Fruit fly (Drosophila melanogaster) whole organism, embryonic: Measurements from ENCODE around the gene Oatp26F.

Experiments used
- Abd-B ChIP-seq: fragments of 200-800 bp; sonication (Bioruptor generic); optimal IDR thresholded peaks from 2 replicates; lab custom pipeline; 2018; ENCODE audit warnings: missing biosample characterization, mild to moderate bottlenecking, missing genetic modification characterization, moderate library complexity
- Awh ChIP-seq: fragments of 200-800 bp; sonication (Bioruptor generic); IDR thresholded peaks from 2 replicates; pipeline ENCODE4, ENCODE4 v1.3.6; 2022; ENCODE audit warnings: missing biosample characterization, missing genetic modification characterization
- BtbVII ChIP-seq: fragments of 200-800 bp; sonication (Bioruptor generic); optimal IDR thresholded peaks from 3 replicates; lab custom pipeline; 2017; ENCODE audit warnings: missing biosample characterization, mild to moderate bottlenecking, missing genetic modification characterization
- C15 ChIP-seq: fragments of 200-800 bp; sonication (Bioruptor generic); IDR thresholded peaks from 3 replicates; pipeline ENCODE4 v1.3.6; 2022; ENCODE audit warnings: missing biosample characterization, missing genetic modification characterization
- CG11093 ChIP-seq: fragments of 200-800 bp; sonication (Bioruptor generic); IDR thresholded peaks from 3 replicates; pipeline ENCODE4 v1.3.6; 2022; ENCODE audit warnings: missing biosample characterization, missing genetic modification characterization
- CG11504 ChIP-seq: fragments of 200-800 bp; sonication (Bioruptor generic); optimal IDR thresholded peaks from 3 replicates; lab custom pipeline; 2019; ENCODE audit warnings: missing biosample characterization, mild to moderate bottlenecking, missing genetic modification characterization, moderate library complexity
- CG14965 ChIP-seq: fragments of 200-800 bp; sonication (Bioruptor generic); optimal IDR thresholded peaks from 2 replicates; lab custom pipeline; 2016; ENCODE audit warnings: missing biosample characterization, missing genetic modification characterization, borderline replicate concordance
- CG15269 ChIP-seq: fragments of 200-800 bp; sonication (Bioruptor generic); optimal IDR thresholded peaks from 2 replicates; lab custom pipeline; 2018; ENCODE audit warnings: missing biosample characterization, mild to moderate bottlenecking, missing genetic modification characterization, moderate library complexity
- CG17912 ChIP-seq: fragments of 200-800 bp; sonication (Bioruptor generic); optimal IDR thresholded peaks from 2 replicates; lab custom pipeline; 2018; ENCODE audit warnings: missing biosample characterization, mild to moderate bottlenecking, missing genetic modification characterization
- CG18262 ChIP-seq: fragments of 200-800 bp; optimal IDR thresholded peaks from 3 replicates; lab custom pipeline; 2019; ENCODE audit warnings: missing biosample characterization, mild to moderate bottlenecking, missing genetic modification characterization, moderate library complexity
- CG31224 ChIP-seq: fragments of 200-800 bp; sonication (Bioruptor generic); IDR thresholded peaks from 2 replicates; pipeline ENCODE4 v1.3.6; 2022; ENCODE audit warnings: missing biosample characterization, missing genetic modification characterization
- CG4730 ChIP-seq: fragments of 200-800 bp; sonication (Bioruptor generic); IDR thresholded peaks from 2 replicates; pipeline ENCODE4 v1.3.6; 2022; ENCODE audit warnings: missing biosample characterization, missing genetic modification characterization
- CG5180 ChIP-seq: fragments of 200-800 bp; sonication (Bioruptor generic); optimal IDR thresholded peaks from 3 replicates; lab custom pipeline; 2017; ENCODE audit warnings: missing biosample characterization, missing genetic modification characterization, mild to moderate bottlenecking, moderate library complexity, missing genetic modification reagents
- CG6175 ChIP-seq: fragments of 200-800 bp; sonication (Bioruptor generic); IDR thresholded peaks from 3 replicates; pipeline ENCODE4 v1.3.6; 2022; ENCODE audit warnings: missing biosample characterization, missing genetic modification characterization
- CG8089 ChIP-seq: fragments of 200-800 bp; sonication (Bioruptor generic); optimal IDR thresholded peaks from 3 replicates; lab custom pipeline; 2016; ENCODE audit warnings: missing biosample characterization, missing genetic modification characterization
- CG8281 ChIP-seq: fragments of 200-800 bp; sonication (Bioruptor generic); optimal IDR thresholded peaks from 2 replicates; lab custom pipeline; 2018; ENCODE audit warnings: missing biosample characterization, mild to moderate bottlenecking, missing genetic modification characterization, moderate library complexity
- CG9876 ChIP-seq: fragments of 200-800 bp; sonication (Bioruptor generic); optimal IDR thresholded peaks from 2 replicates; lab custom pipeline; 2016; ENCODE audit warnings: missing biosample characterization, missing genetic modification characterization
- D19B ChIP-seq: fragments of 200-800 bp; sonication (Bioruptor generic); optimal IDR thresholded peaks from 2 replicates; lab custom pipeline; 2017; ENCODE audit warnings: missing biosample characterization, mild to moderate bottlenecking, missing genetic modification characterization
- E2f1 ChIP-seq: fragments of 200-800 bp; sonication (Bioruptor generic); IDR thresholded peaks from 2 replicates; pipeline ENCODE4 v1.3.6; 2022; ENCODE audit warnings: missing biosample characterization, missing genetic modification characterization
- Eip74EF ChIP-seq, 2 experiments: fragments of 200-800 bp in 1 of 2; fragments of >200 bp in 1 of 2; sonication (Bioruptor generic) in 1 of 2; optimal IDR thresholded peaks; 2 replicates each; lab custom pipeline; 2017 to 2019; ENCODE audit warnings: missing biosample characterization in 2 of 2, missing genetic modification characterization in 2 of 2, mild to moderate bottlenecking in 1 of 2, moderate library complexity in 1 of 2
- Ets65A ChIP-seq: fragments of 200-800 bp; sonication (Bioruptor generic); peaks from one replicate; lab custom pipeline; 2016; ENCODE audit warnings: missing biosample characterization, missing genetic modification characterization
- Fer2 ChIP-seq: fragments of 200-800 bp; sonication (Bioruptor generic); optimal IDR thresholded peaks from 2 replicates; lab custom pipeline; 2018; ENCODE audit warnings: missing biosample characterization, mild to moderate bottlenecking, missing genetic modification characterization, moderate library complexity
- Fer3 ChIP-seq: fragments of 200-800 bp; sonication (Bioruptor generic); optimal IDR thresholded peaks from 2 replicates; lab custom pipeline; 2018; ENCODE audit warnings: missing biosample characterization, mild to moderate bottlenecking, missing genetic modification characterization, moderate library complexity
- Hmx ChIP-seq: fragments of 200-800 bp; sonication (Bioruptor generic); optimal IDR thresholded peaks from 2 replicates; lab custom pipeline; 2016; ENCODE audit warnings: missing biosample characterization, missing genetic modification characterization
- Hr39 ChIP-seq: fragments of >200 bp; optimal IDR thresholded peaks from 2 replicates; lab custom pipeline; 2017
- Mrtf ChIP-seq: fragments of 200-800 bp; sonication (Bioruptor generic); IDR thresholded peaks from 3 replicates; pipeline ENCODE4 v1.3.6; 2022; ENCODE audit warnings: missing biosample characterization, missing genetic modification characterization
- Nf-YC ChIP-seq: fragments of 200-800 bp; optimal IDR thresholded peaks from 3 replicates; lab custom pipeline; 2019; ENCODE audit warnings: missing biosample characterization, mild to moderate bottlenecking, missing genetic modification characterization, moderate library complexity
- Scr ChIP-seq: fragments of 200-800 bp; sonication (Bioruptor generic); IDR thresholded peaks from 2 replicates; pipeline ENCODE4 v1.3.6; 2022; ENCODE audit warnings: missing biosample characterization, missing genetic modification characterization; ENCODE audit not compliant: partially characterized antibody
- Sry-δ ChIP-seq: fragments of 200-800 bp; sonication (Bioruptor generic); optimal IDR thresholded peaks from 2 replicates; lab custom pipeline; 2016; ENCODE audit warnings: missing biosample characterization, missing genetic modification characterization
- Taf1 ChIP-seq: fragments of 200-800 bp; sonication (Bioruptor generic); IDR thresholded peaks from 2 replicates; pipeline ENCODE4 v1.3.6; 2022; ENCODE audit warnings: missing biosample characterization, missing genetic modification characterization
- Xrp1 ChIP-seq: fragments of 200-800 bp; sonication (Bioruptor generic); IDR thresholded peaks from 2 replicates; pipeline ENCODE4 v1.3.6; 2022; ENCODE audit warnings: missing biosample characterization, missing genetic modification characterization
- al ChIP-seq: fragments of 200-800 bp; sonication (Bioruptor generic); IDR thresholded peaks from 2 replicates; pipeline ENCODE4 v1.3.6; 2022; ENCODE audit warnings: missing biosample characterization, missing genetic modification characterization
- amos ChIP-seq: fragments of 200-800 bp; sonication (Bioruptor generic); IDR thresholded peaks from 2 replicates; pipeline ENCODE4 v1.3.6; 2022; ENCODE audit warnings: missing biosample characterization, missing genetic modification characterization; ENCODE audit not compliant: partially characterized antibody
- br ChIP-seq: fragments of >200 bp; optimal IDR thresholded peaks from 2 replicates; lab custom pipeline; 2017
- cad ChIP-seq: fragments of >200 bp; optimal IDR thresholded peaks from 2 replicates; lab custom pipeline; 2017; ENCODE audit warnings: missing biosample characterization, missing genetic modification characterization
- chif ChIP-seq, 2 experiments: fragments of 200-800 bp; sonication (Bioruptor generic); optimal IDR thresholded peaks; 3 replicates each; lab custom pipeline; 2016; ENCODE audit warnings: missing biosample characterization in 2 of 2, missing genetic modification characterization in 2 of 2
- ci ChIP-seq: fragments of 200-800 bp; sonication (Bioruptor generic); IDR thresholded peaks from 3 replicates; pipeline ENCODE4 v1.3.6; 2022; ENCODE audit warnings: missing biosample characterization, missing genetic modification characterization
- crol ChIP-seq: fragments of 200-800 bp; sonication (Bioruptor generic); IDR thresholded peaks from 2 replicates; pipeline ENCODE4 v1.3.6; 2022; ENCODE audit warnings: missing biosample characterization, missing genetic modification characterization
- dati ChIP-seq: fragments of 200-800 bp; sonication (Bioruptor generic); IDR thresholded peaks from 2 replicates; pipeline ENCODE4 v1.3.6; 2022; ENCODE audit warnings: missing biosample characterization, missing genetic modification characterization
- dysf ChIP-seq: fragments of 200-800 bp; sonication (Bioruptor generic); IDR thresholded peaks from 3 replicates; pipeline ENCODE4 v1.3.6; 2022; ENCODE audit warnings: missing biosample characterization, missing genetic modification characterization
- fd102C ChIP-seq: fragments of 200-800 bp; sonication (Bioruptor generic); optimal IDR thresholded peaks from 2 replicates; lab custom pipeline; 2018; ENCODE audit warnings: missing biosample characterization, mild to moderate bottlenecking, missing genetic modification characterization, moderate library complexity
- gcm ChIP-seq: fragments of 200-800 bp; sonication (Bioruptor generic); optimal IDR thresholded peaks from 2 replicates; lab custom pipeline; 2019; ENCODE audit warnings: missing biosample characterization, mild to moderate bottlenecking, missing genetic modification characterization, moderate library complexity
- gcm2 ChIP-seq: fragments of 200-800 bp; sonication (Bioruptor generic); optimal IDR thresholded peaks from 2 replicates; lab custom pipeline; 2016; ENCODE audit warnings: missing biosample characterization, missing genetic modification characterization
- gfzf ChIP-seq: fragments of 200-800 bp; sonication (Bioruptor generic); optimal IDR thresholded peaks from 2 replicates; lab custom pipeline; 2016; ENCODE audit warnings: missing biosample characterization, mild to moderate bottlenecking, missing genetic modification characterization, moderate library complexity
- insv ChIP-seq, 2 experiments: fragments of 200-800 bp; sonication (Bioruptor generic); optimal IDR thresholded peaks; 3 replicates each; lab custom pipeline; 2016 to 2018; ENCODE audit warnings: missing biosample characterization in 2 of 2, missing genetic modification characterization in 2 of 2
- kay ChIP-seq: fragments of 200-800 bp; sonication (Bioruptor generic); optimal IDR thresholded peaks from 2 replicates; lab custom pipeline; 2016; ENCODE audit warnings: missing biosample characterization, missing genetic modification characterization
- p53 ChIP-seq: fragments of 200-800 bp; sonication (Bioruptor generic); optimal IDR thresholded peaks from 2 replicates; lab custom pipeline; 2016; ENCODE audit warnings: missing biosample characterization, missing genetic modification characterization
- sr ChIP-seq: fragments of 200-800 bp; sonication (Bioruptor generic); IDR thresholded peaks from 3 replicates; pipeline ENCODE4 v1.3.6; 2022; ENCODE audit warnings: missing biosample characterization, missing genetic modification characterization
- toy ChIP-seq: fragments of 200-800 bp; sonication (Bioruptor generic); IDR thresholded peaks from 2 replicates; pipeline ENCODE4 v1.3.6; 2022; ENCODE audit warnings: missing biosample characterization, missing genetic modification characterization
- trh ChIP-seq: fragments of 200-800 bp; sonication (Bioruptor generic); optimal IDR thresholded peaks from 2 replicates; lab custom pipeline; 2016; ENCODE audit warnings: missing biosample characterization, missing genetic modification characterization
- tx ChIP-seq: fragments of 200-800 bp; sonication (Bioruptor generic); optimal IDR thresholded peaks from 2 replicates; lab custom pipeline; 2016; ENCODE audit warnings: missing biosample characterization, missing genetic modification characterization

The Oatp26F gene

dm6 chr2L:6671409-6671808 is 39.2 kb upstream of the Oatp26F start (continued):
- TF ChIP-seq CG15269 (tag; lab: Kevin White, UChicago) = no peak
- TF ChIP-seq CG8281 = no peak
- TF ChIP-seq CG8089 = no peak
- TF ChIP-seq CG9876 (GFP tag; lab: Kevin White, UChicago) = no peak
- TF ChIP-seq amos (GFP tag; lab: Robert Waterston, UW) = no peak
- no peak for TF ChIP-seq CG11504 (tag; lab: Kevin White, UChicago)
- TF ChIP-seq Fer2 (tag; lab: Kevin White, UChicago) = no peak
- 0 out of 3 replicates have a peak, but pooled peaks have one; percentile 25 for TF ChIP-seq CG6175 (GFP tag; lab: Robert Waterston, UW)
- TF ChIP-seq tx = no peak
- TF ChIP-seq Eip74EF (GFP tag; optimal IDR thresholded peaks at IDR 0.05; lab: Kevin White, UChicago) = no peak
- TF ChIP-seq CG14965 (GFP tag; lab: Kevin White, UChicago) = no peak
- TF ChIP-seq gcm2 (GFP tag; lab: Kevin White, UChicago) = no peak
- TF ChIP-seq CG18262 (tag; lab: Kevin White, UChicago) = no peak

dm6 chr2L:6667719-6668325 is 35.6 kb upstream of the Oatp26F start, which contains the start of gene Galt:
TSS of gene Galt (minus strand) at chr2L:6668033.
- TF ChIP-seq Hmx (GFP tag; lab: Kevin White, UChicago) (no peak), Taf1 (GFP tag; lab: Robert Waterston, UW) (no peak), CG31224 (GFP tag; lab: Robert Waterston, UW) (no peak), cad (GFP tag; lab: Kevin White, UChicago) (no peak), crol (GFP tag; lab: Robert Waterston, UW) (no peak), Xrp1 (peak; percentile 52), Mrtf (GFP tag; lab: Robert Waterston, UW) (no peak), CG5180 (no peak), br (lab: Kevin White, UChicago) (no peak), dati (no peak), CG17912 (GFP tag; lab: Kevin White, UChicago) (no peak), Abd-B (GFP tag; lab: Kevin White, UChicago) (no peak), toy (GFP tag; lab: Robert Waterston, UW) (no peak), al (GFP tag; lab: Robert Waterston, UW) (no peak), chif (GFP tag; optimal IDR thresholded peaks at IDR 0.05; lab: Kevin White, UChicago) (no peak), Fer3 (tag; lab: Kevin White, UChicago) (peak; percentile 2), E2f1 (GFP tag; lab: Robert Waterston, UW) (no peak), C15 (GFP tag; lab: Robert Waterston, UW) (no peak), CG11093 (no peak), trh (no peak), Ets65A (GFP tag; lab: Kevin White, UChicago) (peak; percentile 82), sr (GFP tag; lab: Robert Waterston, UW) (no peak), Awh (no peak; the same call in 1 of the 2 replicates), dysf (GFP tag; lab: Robert Waterston, UW) (peak; percentile 24; the same call in 1 of the 3 replicates), gfzf (GFP tag; lab: Kevin White, UChicago) (no peak), Sry-δ (GFP tag; lab: Kevin White, UChicago) (peak; percentile 68), fd102C (no peak), ci (GFP tag; lab: Robert Waterston, UW) (peak; percentile 70; the same call in 1 of the 3 replicates), Nf-YC (tag; lab: Kevin White, UChicago) (no peak), D19B (peak; percentile 80), CG4730 (GFP tag; lab: Robert Waterston, UW) (no peak), BtbVII (GFP tag; lab: Kevin White, UChicago) (peak; percentile 69), gcm (GFP tag; lab: Kevin White, UChicago) (peak; percentile 54), Scr (GFP tag; lab: Robert Waterston, UW) (peak; percentile 77), kay (GFP tag; lab: Kevin White, UChicago) (no peak), p53 (GFP tag; lab: Kevin White, UChicago) (no peak), insv (GFP tag; optimal IDR thresholded peaks at IDR 0.05; lab: Kevin White, UChicago) (peak in 1 of 2 experiments; percentile 57), Hr39 (lab: Kevin White, UChicago) (no peak)
